Worm (Caenorhabditis elegans): ENCODE data around the gene ZK177.9.

ZK177.9 gene

ce11 chrII:5473946-5474423, 43.6 kb downstream of the ZK177.9 start, which contains the start of gene mrps-16 (continued):
- TF ChIP-seq unc-30 (tag; optimal IDR thresholded peaks at IDR 0.05) (no peak), dpl-1 (GFP tag; optimal IDR thresholded peaks at IDR 0.05) (peak; percentile 96 to 98 (median 97)), nhr-11 (tag; optimal IDR thresholded peaks at IDR 0.05) (no peak), hlh-4 (tag; optimal IDR thresholded peaks at IDR 0.05) (no peak), nhr-28 (tag; optimal IDR thresholded peaks at IDR 0.05) (no peak), efl-3 (GFP tag; optimal IDR thresholded peaks at IDR 0.05) (no peak), ces-1 (GFP tag; optimal IDR thresholded peaks at IDR 0.05) (no peak), ceh-8 (GFP tag; optimal IDR thresholded peaks at IDR 0.05) (peak; percentile 6), F16B12.6 (tag; optimal IDR thresholded peaks at IDR 0.05) (peak; percentile 98), sup-37 (GFP tag; optimal IDR thresholded peaks at IDR 0.05) (no peak), hlh-17 (GFP tag; optimal IDR thresholded peaks at IDR 0.05; ENCODE audit: borderline replicate concordance) (no peak), ceh-82 (tag; optimal IDR thresholded peaks at IDR 0.05) (peak; percentile 51 to 73 (median 67))
